Fruit fly (Drosophila melanogaster) whole organism, embryonic: ENCODE data around the gene bab2.
A peak's percentile ranks its signal among the peaks of the same experiment; 100 is the strongest.

Experiments used
- B-H1 ChIP-seq: fragments of 200-800 bp; sonication (Bioruptor generic); IDR thresholded peaks from 3 replicates; pipeline ENCODE4 v1.3.6; 2022; ENCODE audit warnings: missing biosample characterization, missing genetic modification characterization
- B-H2 ChIP-seq: fragments of 200-800 bp; sonication (Bioruptor generic); optimal IDR thresholded peaks from 2 replicates; lab custom pipeline; 2018; ENCODE audit warnings: missing biosample characterization, mild to moderate bottlenecking, missing genetic modification characterization
- CG10431 ChIP-seq: fragments of 200-800 bp; sonication (Bioruptor generic); optimal IDR thresholded peaks from 3 replicates; lab custom pipeline; 2018; ENCODE audit warnings: missing biosample characterization, mild to moderate bottlenecking, missing genetic modification characterization
- CG10959 ChIP-seq: fragments of 200-800 bp; sonication (Bioruptor generic); IDR thresholded peaks from 2 replicates; pipeline ENCODE4 v1.3.6; 2022; ENCODE audit warnings: missing biosample characterization, missing genetic modification characterization
- CG11093 ChIP-seq: fragments of 200-800 bp; sonication (Bioruptor generic); IDR thresholded peaks from 3 replicates; pipeline ENCODE4 v1.3.6; 2022; ENCODE audit warnings: missing biosample characterization, missing genetic modification characterization
- CG12155 ChIP-seq: fragments of 200-800 bp; sonication (Bioruptor generic); optimal IDR thresholded peaks from 3 replicates; lab custom pipeline; 2016; ENCODE audit warnings: missing biosample characterization, missing genetic modification characterization
- CG13894 ChIP-seq: fragments of 200-800 bp; sonication (Bioruptor generic); optimal IDR thresholded peaks from 3 replicates; lab custom pipeline; 2018; ENCODE audit warnings: missing biosample characterization, mild to moderate bottlenecking, missing genetic modification characterization, moderate library complexity
- CG14441 ChIP-seq: fragments of 200-800 bp; sonication (Bioruptor generic); IDR thresholded peaks from 2 replicates; pipeline ENCODE4 v1.3.6; 2022; ENCODE audit warnings: missing biosample characterization, missing genetic modification characterization
- CG14667 ChIP-seq: fragments of 200-800 bp; sonication (Bioruptor generic); IDR thresholded peaks from 2 replicates; pipeline ENCODE4 v1.3.6; 2022; ENCODE audit warnings: missing biosample characterization, missing genetic modification characterization
- CG15011 ChIP-seq: fragments of 200-800 bp; sonication (Bioruptor generic); optimal IDR thresholded peaks from 3 replicates; lab custom pipeline; 2018; ENCODE audit warnings: missing biosample characterization, mild to moderate bottlenecking, missing genetic modification characterization
- CG17186 ChIP-seq: fragments of 200-800 bp; sonication (Bioruptor generic); optimal IDR thresholded peaks from 3 replicates; lab custom pipeline; 2017; ENCODE audit warnings: missing biosample characterization, missing genetic modification reagents, missing genetic modification characterization
- CG1792 ChIP-seq: fragments of 200-800 bp; sonication (Bioruptor generic); optimal IDR thresholded peaks from 2 replicates; lab custom pipeline; 2016; ENCODE audit warnings: missing biosample characterization, missing genetic modification characterization
- CG2712 ChIP-seq: fragments of 200-800 bp; optimal IDR thresholded peaks from 3 replicates; lab custom pipeline; 2019; ENCODE audit warnings: missing biosample characterization, mild to moderate bottlenecking, missing genetic modification characterization, moderate library complexity
- CG2889 ChIP-seq: fragments of 200-800 bp; sonication (Bioruptor generic); IDR thresholded peaks from 3 replicates; pipeline ENCODE4 v1.3.6; 2022; ENCODE audit warnings: missing biosample characterization, missing genetic modification characterization
- CG30403 ChIP-seq: fragments of 200-800 bp; sonication (Bioruptor generic); optimal IDR thresholded peaks from 3 replicates; lab custom pipeline; 2016; ENCODE audit warnings: missing biosample characterization, missing genetic modification characterization
- CG4404 ChIP-seq: fragments of 200-800 bp; sonication (Bioruptor generic); IDR thresholded peaks from 2 replicates; pipeline ENCODE4 v1.3.6; 2022; ENCODE audit warnings: missing biosample characterization, missing genetic modification characterization
- CG6272 ChIP-seq: fragments of 200-800 bp; sonication (Bioruptor generic); IDR thresholded peaks from 2 replicates; pipeline ENCODE4 v1.3.6; 2022; ENCODE audit warnings: missing biosample characterization, missing genetic modification characterization
- CG6813 ChIP-seq: fragments of 200-800 bp; sonication (Bioruptor generic); optimal IDR thresholded peaks from 2 replicates; lab custom pipeline; 2017; ENCODE audit warnings: missing biosample characterization, missing genetic modification characterization, mild to moderate bottlenecking, moderate library complexity, missing genetic modification reagents
- CG7745 ChIP-seq: fragments of 200-800 bp; sonication (Bioruptor generic); optimal IDR thresholded peaks from 2 replicates; lab custom pipeline; 2018; ENCODE audit warnings: missing biosample characterization, mild to moderate bottlenecking, missing genetic modification characterization, moderate library complexity
- CG7786 ChIP-seq: fragments of 200-800 bp; sonication (Bioruptor generic); optimal IDR thresholded peaks from 2 replicates; lab custom pipeline; 2016; ENCODE audit warnings: missing biosample characterization, missing genetic modification characterization
- CG7928 ChIP-seq: fragments of 200-800 bp; sonication (Bioruptor generic); optimal IDR thresholded peaks from 2 replicates; lab custom pipeline; 2017; ENCODE audit warnings: missing biosample characterization, mild to moderate bottlenecking, missing genetic modification characterization
- Chrac-16 ChIP-seq: fragments of 200-800 bp; sonication (Bioruptor generic); optimal IDR thresholded peaks from 3 replicates; lab custom pipeline; 2016; ENCODE audit warnings: missing biosample characterization, missing genetic modification characterization
- D19B ChIP-seq: fragments of 200-800 bp; sonication (Bioruptor generic); optimal IDR thresholded peaks from 2 replicates; lab custom pipeline; 2017; ENCODE audit warnings: missing biosample characterization, mild to moderate bottlenecking, missing genetic modification characterization
- Ets65A ChIP-seq: fragments of 200-800 bp; sonication (Bioruptor generic); peaks from one replicate; lab custom pipeline; 2016; ENCODE audit warnings: missing biosample characterization, missing genetic modification characterization
- Gug ChIP-seq: fragments of 200-800 bp; sonication (Bioruptor generic); IDR thresholded peaks from 4 replicates; pipeline ENCODE4 v1.3.6; 2022; ENCODE audit warnings: missing biosample characterization, missing genetic modification characterization
- Lhr ChIP-seq: fragments of 200-800 bp; sonication (Bioruptor generic); optimal IDR thresholded peaks from 3 replicates; lab custom pipeline; 2017; ENCODE audit warnings: mild to moderate bottlenecking, missing biosample characterization, missing genetic modification reagents, missing genetic modification characterization
- Oli ChIP-seq: fragments of 200-800 bp; sonication (Bioruptor generic); optimal IDR thresholded peaks from 2 replicates; lab custom pipeline; 2018; ENCODE audit warnings: missing biosample characterization, mild to moderate bottlenecking, missing genetic modification characterization, moderate library complexity
- Poxn ChIP-seq: fragments of 200-800 bp; sonication (Bioruptor generic); IDR thresholded peaks from 2 replicates; pipeline ENCODE4 v1.3.6; 2022; ENCODE audit warnings: missing biosample characterization, missing genetic modification characterization
- Six4 ChIP-seq: fragments of 200-800 bp; sonication (Bioruptor generic); optimal IDR thresholded peaks from 2 replicates; lab custom pipeline; 2016; ENCODE audit warnings: missing biosample characterization, missing genetic modification characterization
- Sry-δ ChIP-seq: fragments of 200-800 bp; sonication (Bioruptor generic); optimal IDR thresholded peaks from 2 replicates; lab custom pipeline; 2016; ENCODE audit warnings: missing biosample characterization, missing genetic modification characterization
- Xrp1 ChIP-seq: fragments of 200-800 bp; sonication (Bioruptor generic); IDR thresholded peaks from 2 replicates; pipeline ENCODE4 v1.3.6; 2022; ENCODE audit warnings: missing biosample characterization, missing genetic modification characterization
- ab ChIP-seq: fragments of 200-800 bp; sonication (Bioruptor generic); optimal IDR thresholded peaks from 2 replicates; lab custom pipeline; 2016; ENCODE audit warnings: missing biosample characterization, missing genetic modification characterization
- aop ChIP-seq: fragments of 200-800 bp; sonication (Bioruptor generic); IDR thresholded peaks from 2 replicates; pipeline ENCODE4 v1.3.6; 2022; ENCODE audit warnings: missing biosample characterization, missing genetic modification characterization
- bsh ChIP-seq, 2 experiments: fragments of 200-800 bp; sonication (Bioruptor generic); optimal IDR thresholded peaks; 2 replicates each; lab custom pipeline; 2017 to 2018; ENCODE audit warnings: mild to moderate bottlenecking in 2 of 2, missing biosample characterization in 2 of 2, missing genetic modification characterization in 2 of 2, moderate library complexity in 1 of 2
- caup ChIP-seq: fragments of 200-800 bp; sonication (Bioruptor generic); optimal IDR thresholded peaks from 3 replicates; lab custom pipeline; 2017; ENCODE audit warnings: missing biosample characterization, mild to moderate bottlenecking, missing genetic modification characterization, moderate library complexity; ENCODE audit not compliant: severe bottlenecking
- fd96Cb ChIP-seq: fragments of 200-800 bp; sonication (Bioruptor generic); optimal IDR thresholded peaks from 2 replicates; lab custom pipeline; 2018; ENCODE audit warnings: missing biosample characterization, mild to moderate bottlenecking, missing genetic modification characterization, moderate library complexity
- gfzf ChIP-seq: fragments of 200-800 bp; sonication (Bioruptor generic); optimal IDR thresholded peaks from 2 replicates; lab custom pipeline; 2016; ENCODE audit warnings: missing biosample characterization, mild to moderate bottlenecking, missing genetic modification characterization, moderate library complexity
- gro ChIP-seq: fragments of 200-800 bp; sonication (Bioruptor generic); optimal IDR thresholded peaks from 2 replicates; lab custom pipeline; 2016; ENCODE audit warnings: missing biosample characterization, missing genetic modification characterization
- ken ChIP-seq: fragments of 200-800 bp; sonication (Bioruptor generic); IDR thresholded peaks from 3 replicates; pipeline ENCODE4 v1.3.6; 2022; ENCODE audit warnings: missing biosample characterization, missing genetic modification characterization
- lilli ChIP-seq: fragments of 200-800 bp; sonication (Bioruptor generic); optimal IDR thresholded peaks from 3 replicates; lab custom pipeline; 2016; ENCODE audit warnings: missing biosample characterization, missing genetic modification characterization
- lov ChIP-seq, 2 experiments: fragments of 200-800 bp in 1 of 2; fragments of >200 bp in 1 of 2; sonication (Bioruptor generic) in 1 of 2; IDR thresholded peaks in 1 of 2; optimal IDR thresholded peaks in 1 of 2; 2 replicates in 1 of 2; 3 replicates in 1 of 2; pipeline versions ENCODE4 v1.3.6 to Lab custom; 2017 to 2022; ENCODE audit warnings: missing biosample characterization in 1 of 2, missing genetic modification characterization in 1 of 2
- mld ChIP-seq: fragments of 200-800 bp; sonication (Bioruptor generic); IDR thresholded peaks from 3 replicates; pipeline ENCODE4 v1.3.6; 2022; ENCODE audit warnings: missing biosample characterization, missing genetic modification characterization; ENCODE audit not compliant: partially characterized antibody
- prd ChIP-seq, 3 experiments: fragments of >200 bp in 2 of 3; fragments of 200-800 bp in 1 of 3; sonication (Bioruptor generic) in 1 of 3; optimal IDR thresholded peaks in 2 of 3; IDR thresholded peaks in 1 of 3; 2 replicates in 2 of 3; 3 replicates in 1 of 3; pipeline versions ENCODE4 v1.3.6 to Lab custom; 2017 to 2022; ENCODE audit warnings: missing biosample characterization in 1 of 3, missing genetic modification characterization in 1 of 3
- row ChIP-seq: fragments of 200-800 bp; sonication (Bioruptor generic); IDR thresholded peaks from 3 replicates; pipeline ENCODE4 v1.3.6; 2022; ENCODE audit warnings: missing biosample characterization, missing genetic modification characterization
- sens ChIP-seq: fragments of 200-800 bp; sonication (Bioruptor generic); peaks from one replicate; lab custom pipeline; 2016; ENCODE audit warnings: missing biosample characterization, missing genetic modification characterization
- sim ChIP-seq: fragments of 200-800 bp; sonication (Bioruptor generic); IDR thresholded peaks from 2 replicates; pipeline ENCODE4 v1.3.6; 2022; ENCODE audit warnings: missing biosample characterization, missing genetic modification characterization
- slbo ChIP-seq: fragments of 200-800 bp; sonication (Bioruptor generic); IDR thresholded peaks from 2 replicates; pipeline ENCODE4 v1.3.6; 2022; ENCODE audit warnings: missing biosample characterization, missing genetic modification characterization
- tgo ChIP-seq: fragments of 200-800 bp; sonication (Bioruptor generic); IDR thresholded peaks from 3 replicates; pipeline ENCODE4 v1.3.6; 2022; ENCODE audit warnings: missing biosample characterization, missing genetic modification characterization
- usp ChIP-seq: fragments of >200 bp; optimal IDR thresholded peaks from 2 replicates; lab custom pipeline; 2017; ENCODE audit warnings: missing biosample characterization, missing genetic modification characterization
- zfh1 ChIP-seq: fragments of 200-800 bp; sonication (Bioruptor generic); IDR thresholded peaks from 3 replicates; pipeline ENCODE4 v1.3.6; 2022; ENCODE audit warnings: missing biosample characterization, missing genetic modification characterization

The bab2 gene

dm6 chr3L:1149230-1149629 is 27.8 kb downstream of the bab2 start (continued):
- TF ChIP-seq row (GFP tag; lab: Robert Waterston, UW) = peak; percentile 42; the same call in 2 of the 3 replicates
- TF ChIP-seq CG2889 (GFP tag; lab: Robert Waterston, UW) = no peak
- no peak for TF ChIP-seq Six4 (GFP tag; lab: Kevin White, UChicago)
- no peak for TF ChIP-seq CG7786 (GFP tag; lab: Kevin White, UChicago)
- TF ChIP-seq Chrac-16 (GFP tag; lab: Kevin White, UChicago) = no peak
- TF ChIP-seq aop (GFP tag; lab: Robert Waterston, UW) = no peak
- TF ChIP-seq tgo (GFP tag; lab: Robert Waterston, UW) = 0 out of 3 replicates have a peak, but pooled peaks have one; percentile 14
- no peak for TF ChIP-seq CG15011 (GFP tag; lab: Kevin White, UChicago)
- TF ChIP-seq Xrp1 (GFP tag; lab: Robert Waterston, UW) = peak; percentile 24; the same call in 1 of the 2 replicates
- 0 out of 2 replicates have a peak, but pooled peaks have one; percentile 15 for TF ChIP-seq CG4404
- no peak for TF ChIP-seq CG17186 (GFP tag; lab: Kevin White, UChicago)
- no peak for TF ChIP-seq caup
- TF ChIP-seq Oli = peak; percentile 16
- TF ChIP-seq CG11093 (GFP tag; lab: Robert Waterston, UW) = no peak
- peak; percentile 2 for TF ChIP-seq CG30403 (GFP tag; lab: Kevin White, UChicago)
- no peak for TF ChIP-seq sim (GFP tag; lab: Robert Waterston, UW)
- TF ChIP-seq B-H2 (GFP tag; lab: Kevin White, UChicago) = no peak
- TF ChIP-seq CG7928 = no peak
- TF ChIP-seq lilli (GFP tag; lab: Kevin White, UChicago) = peak; percentile 2
- TF ChIP-seq Poxn (GFP tag; lab: Robert Waterston, UW) = no peak
- no peak for TF ChIP-seq CG12155 (GFP tag; lab: Kevin White, UChicago)
- TF ChIP-seq sens (GFP tag; lab: Kevin White, UChicago) = peak; percentile 10
- TF ChIP-seq Gug (GFP tag; lab: Robert Waterston, UW) = no peak
- TF ChIP-seq B-H1 (GFP tag; lab: Robert Waterston, UW) = no peak
- TF ChIP-seq mld = no peak
- TF ChIP-seq fd96Cb (tag; lab: Kevin White, UChicago) = no peak
- no peak for TF ChIP-seq gfzf
- TF ChIP-seq CG13894 (tag; lab: Kevin White, UChicago) = no peak
- TF ChIP-seq Ets65A = peak; percentile 29
- no peak for TF ChIP-seq Sry-δ
- TF ChIP-seq Lhr (GFP tag; lab: Kevin White, UChicago) = no peak
- TF ChIP-seq ken (GFP tag; lab: Robert Waterston, UW) = 0 out of 3 replicates have a peak, but pooled peaks have one; percentile 52
- no peak for TF ChIP-seq usp (GFP tag; lab: Kevin White, UChicago)
- peak; percentile 15 for TF ChIP-seq D19B (GFP tag; lab: Kevin White, UChicago)
- no peak for TF ChIP-seq CG6272
- TF ChIP-seq prd (optimal IDR thresholded peaks at IDR 0.05; lab: Kevin White, UChicago) = no peak
- TF ChIP-seq prd (GFP tag; IDR thresholded peaks at IDR 0.05; lab: Robert Waterston, UW) = peak; percentile 55; the same call in 2 of the 3 replicates
- TF ChIP-seq CG1792 (GFP tag; lab: Kevin White, UChicago) = no peak
- no peak for TF ChIP-seq gro
- 0 out of 3 replicates have a peak, but pooled peaks have one; percentile 24 for TF ChIP-seq zfh1
- no peak for TF ChIP-seq ab (GFP tag; lab: Kevin White, UChicago)
- TF ChIP-seq CG2712 (tag; lab: Kevin White, UChicago) = peak; percentile 8
- peak in 1 of 2 experiments; percentile 1 for TF ChIP-seq bsh (GFP tag; optimal IDR thresholded peaks at IDR 0.05; lab: Kevin White, UChicago)
- no peak for TF ChIP-seq CG10431 (GFP tag; lab: Kevin White, UChicago)
- peak; percentile 18; the same call in 1 of the 2 replicates for TF ChIP-seq slbo
- no peak for TF ChIP-seq CG7745 (tag; lab: Kevin White, UChicago)
- no peak for TF ChIP-seq CG6813
- 0 out of 2 replicates have a peak, but pooled peaks have one; percentile 14 for TF ChIP-seq CG14667
- 0 out of 2 replicates have a peak, but pooled peaks have one; percentile 39 for TF ChIP-seq CG14441
- no peak for TF ChIP-seq CG10959 (GFP tag; lab: Robert Waterston, UW)
- TF ChIP-seq lov (optimal IDR thresholded peaks at IDR 0.05; lab: Kevin White, UChicago) = no peak
- no peak for TF ChIP-seq lov (GFP tag; IDR thresholded peaks at IDR 0.05; lab: Robert Waterston, UW)
